Fruit fly (Drosophila melanogaster) whole organism, adult: ENCODE measurements around the gene mid.

ENCODE experiments used
- CG33017 ChIP-seq: fragments of 200-800 bp; sonication (Bioruptor generic); optimal IDR thresholded peaks from 2 replicates; lab custom pipeline; 2018; ENCODE audit warnings: missing biosample characterization, mild to moderate bottlenecking, missing genetic modification characterization, moderate library complexity
- cnc ChIP-seq, 2 experiments: fragments of >200 bp; optimal IDR thresholded peaks; 2 replicates each; lab custom pipeline; 2017

DNA sequence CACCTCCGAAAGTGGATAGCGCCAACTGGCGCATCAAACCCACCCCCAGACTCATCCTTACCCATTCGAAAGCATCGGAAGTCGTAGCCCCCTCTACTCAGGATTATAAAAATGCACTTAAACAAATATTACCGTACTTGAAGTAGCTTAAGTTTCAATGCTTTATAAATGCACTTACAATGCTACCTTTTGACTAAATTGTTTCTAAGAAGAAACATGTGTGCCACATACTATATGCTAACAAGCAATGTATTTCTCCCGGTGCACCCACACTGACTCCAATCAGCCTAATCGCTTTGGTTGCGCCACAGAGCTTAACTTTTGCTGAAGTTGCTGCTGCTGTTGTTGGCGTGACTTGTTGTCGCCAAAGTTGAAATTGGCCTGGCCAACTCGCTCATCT is 8.4 kb upstream of the mid start:
- TF ChIP-seq cnc (optimal IDR thresholded peaks at IDR 0.05; lab: Kevin White, UChicago) (no peak), CG33017 (tag; lab: Kevin White, UChicago) (no peak)
